Worm (Caenorhabditis elegans) whole organism, early embryonic: ENCODE measurements around the gene lpr-5.

Source experiments
- B0310.2 ChIP-seq: sonication (generic microtip); optimal IDR thresholded peaks from 2 replicates; lab custom pipeline; 2016; ENCODE audit warnings: mild to moderate bottlenecking, missing genetic modification characterization, missing compliant biosample characterization
- F13C5.2 ChIP-seq: sonication (generic microtip); optimal IDR thresholded peaks from 2 replicates; lab custom pipeline; 2017; ENCODE audit warnings: mild to moderate bottlenecking, missing genetic modification characterization, inconsistent platforms, missing compliant biosample characterization
- aly-1 ChIP-seq: sonication (generic microtip); optimal IDR thresholded peaks from 2 replicates; lab custom pipeline; 2016; ENCODE audit warnings: missing genetic modification characterization, missing compliant biosample characterization
- ama-1 ChIP-seq: fragments of 150-350 bp; optimal IDR thresholded peaks from 2 replicates; lab custom pipeline; 2014
- ceh-13 ChIP-seq: fragments of 200-800 bp; sonication (Bioruptor generic); optimal IDR thresholded peaks from 2 replicates; lab custom pipeline; 2018; ENCODE audit warnings: mild to moderate bottlenecking, missing genetic modification characterization, missing compliant biosample characterization
- ceh-36 ChIP-seq: sonication (generic microtip); optimal IDR thresholded peaks from 2 replicates; lab custom pipeline; 2016; ENCODE audit warnings: missing genetic modification characterization, inconsistent platforms, missing compliant biosample characterization
- ets-7 ChIP-seq: sonication (generic microtip); optimal IDR thresholded peaks from 2 replicates; lab custom pipeline; 2016; ENCODE audit warnings: missing genotype, missing genetic modification characterization, missing compliant biosample characterization
- flt-1 ChIP-seq: fragments of 200-800 bp; sonication (Bioruptor generic); IDR thresholded peaks from 2 replicates; pipeline ENCODE4 v1.3.6; 2022; ENCODE audit warnings: missing genetic modification characterization, missing compliant biosample characterization
- hmbx-1 ChIP-seq: sonication (generic microtip); optimal IDR thresholded peaks from 2 replicates; lab custom pipeline; 2016; ENCODE audit warnings: mild to moderate bottlenecking, missing genetic modification characterization, missing compliant biosample characterization
- hmg-4 ChIP-seq: fragments of 200-800 bp; sonication (Bioruptor generic); optimal IDR thresholded peaks from 2 replicates; lab custom pipeline; 2018; ENCODE audit warnings: mild to moderate bottlenecking, missing genetic modification characterization, missing compliant biosample characterization
- hnd-1 ChIP-seq: sonication (generic microtip); optimal IDR thresholded peaks from 2 replicates; lab custom pipeline; 2016; ENCODE audit warnings: missing genetic modification characterization, missing compliant biosample characterization
- pes-1 ChIP-seq: fragments of 200-800 bp; sonication (Bioruptor generic); IDR thresholded peaks from 2 replicates; pipeline ENCODE4 v1.3.6; 2022; ENCODE audit warnings: missing genetic modification reagents, missing genetic modification characterization, missing compliant biosample characterization
- scrt-1 ChIP-seq: fragments of 200-800 bp; sonication (Bioruptor generic); IDR thresholded peaks from 2 replicates; pipeline ENCODE4 v1.3.6; 2022; ENCODE audit warnings: missing genetic modification characterization, missing compliant biosample characterization
- sea-1 ChIP-seq: fragments of 200-800 bp; sonication (Bioruptor generic); conservative IDR thresholded peaks from 2 replicates; pipeline ENCODE4 v1.3.6; 2022; ENCODE audit warnings: missing genetic modification characterization, missing compliant biosample characterization
- tbx-11 ChIP-seq: fragments of 200-800 bp; sonication (Bioruptor generic); IDR thresholded peaks from 2 replicates; pipeline ENCODE4 v1.3.6; 2022; ENCODE audit warnings: missing genetic modification characterization, missing compliant biosample characterization
- tbx-37 ChIP-seq: fragments of 200-800 bp; sonication (Bioruptor generic); conservative IDR thresholded peaks from 2 replicates; pipeline ENCODE4 v1.3.6; 2022; ENCODE audit warnings: missing genetic modification reagents, missing genetic modification characterization, missing compliant biosample characterization
- tra-4 ChIP-seq: sonication (generic microtip); optimal IDR thresholded peaks from 2 replicates; lab custom pipeline; 2017; ENCODE audit warnings: missing genetic modification characterization, missing compliant biosample characterization

lpr-5 gene

ce11 chrX:11061904-11062303, at the start of gene lpr-5:
TSS of gene lpr-5 (plus strand) at chrX:11062123.
- TF ChIP-seq B0310.2 (tag; lab: Kevin White, UChicago): no peak
- no peak for TF ChIP-seq hnd-1
- no peak for TF ChIP-seq hmbx-1 (tag; lab: Kevin White, UChicago)
- TF ChIP-seq ets-7 (tag; lab: Kevin White, UChicago): no peak
- no peak for TF ChIP-seq hmg-4 (GFP tag; lab: Kevin White, UChicago)

- TF ChIP-seq hmbx-1 (tag; lab: Kevin White, UChicago) (no peak), ets-7 (tag; lab: Kevin White, UChicago) (no peak), F13C5.2 (tag; lab: Kevin White, UChicago) (no peak), scrt-1 (GFP tag; lab: Robert Waterston, UW) (no peak), ceh-36 (tag; lab: Kevin White, UChicago) (no peak), tbx-37 (GFP tag; lab: Robert Waterston, UW) (no peak), tra-4 (tag; lab: Kevin White, UChicago) (no peak), ceh-13 (GFP tag; lab: Kevin White, UChicago) (no peak), ama-1 (lab: Kevin White, UChicago) (no peak), hnd-1 (no peak), B0310.2 (tag; lab: Kevin White, UChicago) (no peak), sea-1 (GFP tag; lab: Robert Waterston, UW) (no peak)
Observed at ce11 chrX:11012337-11012736, 49.6 kb upstream of the lpr-5 start, which contains the start of gene F58A3.3. TSS of gene F58A3.3 (plus strand) at chrX:11012637.

- TF ChIP-seq pes-1: no peak
- TF ChIP-seq aly-1: no peak
- no peak for TF ChIP-seq ceh-13 (GFP tag; lab: Kevin White, UChicago)
- TF ChIP-seq hmbx-1 (tag; lab: Kevin White, UChicago): no peak
- TF ChIP-seq scrt-1 (GFP tag; lab: Robert Waterston, UW): no peak
- no peak for TF ChIP-seq ceh-36 (tag; lab: Kevin White, UChicago)
- TF ChIP-seq tbx-37 (GFP tag; lab: Robert Waterston, UW): no peak
- TF ChIP-seq F13C5.2 (tag; lab: Kevin White, UChicago): no peak
- TF ChIP-seq ama-1 (lab: Kevin White, UChicago): no peak
- no peak for TF ChIP-seq tra-4 (tag; lab: Kevin White, UChicago)
- no peak for TF ChIP-seq flt-1
- TF ChIP-seq hmg-4 (GFP tag; lab: Kevin White, UChicago): no peak
- TF ChIP-seq sea-1 (GFP tag; lab: Robert Waterston, UW): no peak
- TF ChIP-seq tbx-11 (GFP tag; lab: Robert Waterston, UW): no peak
- TF ChIP-seq B0310.2 (tag; lab: Kevin White, UChicago): no peak
- TF ChIP-seq hnd-1: no peak
- TF ChIP-seq ets-7 (tag; lab: Kevin White, UChicago): no peak
Observed at ce11 chrX:11014394-11015280, 47.3 kb upstream of the lpr-5 start.

- no peak for TF ChIP-seq aly-1
- TF ChIP-seq scrt-1 (GFP tag; lab: Robert Waterston, UW): no peak
- TF ChIP-seq hmbx-1 (tag; lab: Kevin White, UChicago): no peak
- TF ChIP-seq flt-1: no peak
- TF ChIP-seq sea-1 (GFP tag; lab: Robert Waterston, UW): no peak
- no peak for TF ChIP-seq ceh-13 (GFP tag; lab: Kevin White, UChicago)
- TF ChIP-seq ets-7 (tag; lab: Kevin White, UChicago): no peak
- no peak for TF ChIP-seq ceh-36 (tag; lab: Kevin White, UChicago)
- no peak for TF ChIP-seq F13C5.2 (tag; lab: Kevin White, UChicago)
- no peak for TF ChIP-seq ama-1 (lab: Kevin White, UChicago)
- TF ChIP-seq tra-4 (tag; lab: Kevin White, UChicago): no peak
- no peak for TF ChIP-seq hnd-1
- TF ChIP-seq pes-1: no peak
- no peak for TF ChIP-seq tbx-11 (GFP tag; lab: Robert Waterston, UW)
- TF ChIP-seq B0310.2 (tag; lab: Kevin White, UChicago): no peak
- TF ChIP-seq hmg-4 (GFP tag; lab: Kevin White, UChicago): no peak
Observed at ce11 chrX:11016100-11016499, 45.8 kb upstream of the lpr-5 start, which contains the start of gene egl-15. TSS of gene egl-15 (plus strand) at chrX:11016400.

- TF ChIP-seq aly-1 (no peak), scrt-1 (GFP tag; lab: Robert Waterston, UW) (no peak), ama-1 (lab: Kevin White, UChicago) (no peak), pes-1 (no peak), tra-4 (tag; lab: Kevin White, UChicago) (no peak), flt-1 (no peak), ceh-36 (tag; lab: Kevin White, UChicago) (no peak), ceh-13 (GFP tag; lab: Kevin White, UChicago) (no peak), tbx-11 (GFP tag; lab: Robert Waterston, UW) (no peak), hnd-1 (no peak), hmbx-1 (tag; lab: Kevin White, UChicago) (no peak), ets-7 (tag; lab: Kevin White, UChicago) (no peak), sea-1 (GFP tag; lab: Robert Waterston, UW) (no peak), F13C5.2 (tag; lab: Kevin White, UChicago) (no peak), B0310.2 (tag; lab: Kevin White, UChicago) (no peak), hmg-4 (GFP tag; lab: Kevin White, UChicago) (no peak), tbx-37 (GFP tag; lab: Robert Waterston, UW) (no peak)
Observed at ce11 chrX:11028617-11029016, 33.3 kb upstream of the lpr-5 start, which contains the start of gene ldb-1. TSS of gene ldb-1 (plus strand) at chrX:11028917.

ce11 chrX:11031047-11031695, 30.8 kb upstream of the lpr-5 start:
- TF ChIP-seq F13C5.2 (tag; lab: Kevin White, UChicago): peak; percentile 40
- peak; percentile 44; the same call in 1 of the 2 replicates for TF ChIP-seq flt-1
- TF ChIP-seq tbx-11 (GFP tag; lab: Robert Waterston, UW): no peak
- TF ChIP-seq ama-1 (lab: Kevin White, UChicago): no peak
- TF ChIP-seq scrt-1 (GFP tag; lab: Robert Waterston, UW): no peak
- TF ChIP-seq ceh-36 (tag; lab: Kevin White, UChicago): peak; percentile 20
- TF ChIP-seq tbx-37 (GFP tag; lab: Robert Waterston, UW): no peak
- peak; percentile 4 for TF ChIP-seq tra-4 (tag; lab: Kevin White, UChicago)
- TF ChIP-seq hmbx-1 (tag; lab: Kevin White, UChicago): no peak
- peak; percentile 98 for TF ChIP-seq hmg-4 (GFP tag; lab: Kevin White, UChicago)
- TF ChIP-seq ets-7 (tag; lab: Kevin White, UChicago): peak; percentile 74
- no peak for TF ChIP-seq B0310.2 (tag; lab: Kevin White, UChicago)
- no peak for TF ChIP-seq ceh-13 (GFP tag; lab: Kevin White, UChicago)
- 0 out of 2 replicates have a peak, but pooled peaks have one; percentile 19 for TF ChIP-seq pes-1
- TF ChIP-seq aly-1: no peak
